Fruit fly (Drosophila melanogaster): Measurements from ENCODE around the gene CAH8.

The CAH8 gene

DNA sequence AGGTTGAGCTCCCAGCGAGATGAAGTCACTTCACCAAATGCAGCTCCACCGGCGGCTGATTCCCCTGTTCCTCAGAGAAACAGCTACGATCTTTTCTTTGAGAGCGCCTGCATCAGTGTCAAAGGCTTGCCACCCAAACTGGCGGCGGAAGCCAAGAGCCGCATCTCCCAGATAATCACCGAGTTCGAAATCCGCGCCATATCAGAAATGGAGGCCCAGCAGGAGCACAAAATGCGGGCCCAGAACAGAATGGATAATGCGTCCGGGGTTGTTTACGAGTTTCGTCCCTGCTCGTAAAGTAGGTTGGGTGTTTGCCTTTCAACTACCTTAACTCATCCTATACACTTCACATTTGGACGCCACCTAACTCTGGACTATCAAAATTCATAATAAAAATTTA lies 7.8 kb downstream of the CAH8 start, which contains the start of gene Gpdh3:
Gene Gpdh3 (plus strand): TSS at position 301 of the 400 bp plus-strand sequence.
- no peak for TF ChIP-seq Ets98B (GFP tag; IDR thresholded peaks at IDR 0.05)
- TF ChIP-seq CG32121 (GFP tag; IDR thresholded peaks at IDR 0.05), result no peak
- no peak for TF ChIP-seq CG13204 (GFP tag; optimal IDR thresholded peaks at IDR 0.05)
- TF ChIP-seq CG15710 (tag; optimal IDR thresholded peaks at IDR 0.05), result no peak
- TF ChIP-seq CG10348 (GFP tag; IDR thresholded peaks at IDR 0.05), result no peak
- TF ChIP-seq rn (GFP tag; IDR thresholded peaks at IDR 0.05), result no peak
- no peak for TF ChIP-seq EcR (GFP tag; optimal IDR thresholded peaks at IDR 0.05)
- no peak for TF ChIP-seq CG8159 (tag; optimal IDR thresholded peaks at IDR 0.05)
- no peak for TF ChIP-seq Pif1B (GFP tag; optimal IDR thresholded peaks at IDR 0.05)
- TF ChIP-seq CG4496 (GFP tag; IDR thresholded peaks at IDR 0.05), result no peak
- TF ChIP-seq CG14655 (GFP tag; optimal IDR thresholded peaks at IDR 0.05), result no peak
- no peak for TF ChIP-seq CG34367 (tag; optimal IDR thresholded peaks at IDR 0.05)
- no peak for TF ChIP-seq fd96Ca (GFP tag; IDR thresholded peaks at IDR 0.05)
- no peak for TF ChIP-seq D1 (tag; optimal IDR thresholded peaks at IDR 0.05)
- no peak for TF ChIP-seq CG9948 (tag; optimal IDR thresholded peaks at IDR 0.05)
- TF ChIP-seq Snoo (tag; optimal IDR thresholded peaks at IDR 0.05), result no peak

- no peak for TF ChIP-seq Pif1B (GFP tag; optimal IDR thresholded peaks at IDR 0.05)
- no peak for TF ChIP-seq CG17806 (tag; optimal IDR thresholded peaks at IDR 0.05)
- no peak for TF ChIP-seq CG14655 (GFP tag; optimal IDR thresholded peaks at IDR 0.05)
- no peak for TF ChIP-seq CG8301 (tag; optimal IDR thresholded peaks at IDR 0.05)
- no peak for TF ChIP-seq CG4496 (GFP tag; IDR thresholded peaks at IDR 0.05)
- TF ChIP-seq CG12605 (GFP tag; IDR thresholded peaks at IDR 0.05), result no peak
- no peak for TF ChIP-seq Ets98B (GFP tag; IDR thresholded peaks at IDR 0.05)
- no peak for TF ChIP-seq Pif1A (GFP tag; optimal IDR thresholded peaks at IDR 0.05)
- TF ChIP-seq Snoo (tag; optimal IDR thresholded peaks at IDR 0.05), result no peak
- no peak for TF ChIP-seq EcR (GFP tag; optimal IDR thresholded peaks at IDR 0.05)
- TF ChIP-seq D1 (tag; optimal IDR thresholded peaks at IDR 0.05), result no peak
- no peak for TF ChIP-seq CG9948 (tag; optimal IDR thresholded peaks at IDR 0.05)
- TF ChIP-seq rn (GFP tag; IDR thresholded peaks at IDR 0.05), result no peak
- TF ChIP-seq CG13204 (GFP tag; optimal IDR thresholded peaks at IDR 0.05), result no peak
- no peak for TF ChIP-seq CG32121 (GFP tag; IDR thresholded peaks at IDR 0.05)
- no peak for TF ChIP-seq CG34367 (tag; optimal IDR thresholded peaks at IDR 0.05)
- no peak for TF ChIP-seq CG10348 (GFP tag; IDR thresholded peaks at IDR 0.05)
- no peak for TF ChIP-seq CG15710 (tag; optimal IDR thresholded peaks at IDR 0.05)
- TF ChIP-seq CG8159 (tag; optimal IDR thresholded peaks at IDR 0.05), result no peak
- TF ChIP-seq fd96Ca (GFP tag; IDR thresholded peaks at IDR 0.05), result no peak
These were observed 8.4 kb downstream of the CAH8 start, which contains the start of gene CG43342 for dm6 chr3R:22381077-22381476. Gene CG43342 (plus strand): TSS chr3R:22381340.

- TF ChIP-seq fd96Ca (GFP tag; IDR thresholded peaks at IDR 0.05), result no peak
- TF ChIP-seq CG13204 (GFP tag; optimal IDR thresholded peaks at IDR 0.05), result no peak
- TF ChIP-seq CG12605 (GFP tag; IDR thresholded peaks at IDR 0.05), result no peak
- TF ChIP-seq CG9948 (tag; optimal IDR thresholded peaks at IDR 0.05), result no peak
- no peak for TF ChIP-seq EcR (GFP tag; optimal IDR thresholded peaks at IDR 0.05)
- TF ChIP-seq CG10348 (GFP tag; IDR thresholded peaks at IDR 0.05), result no peak
- no peak for TF ChIP-seq CG32121 (GFP tag; IDR thresholded peaks at IDR 0.05)
These were observed 9.6 kb downstream of the CAH8 start, which contains the start of gene CG34149 for dm6 chr3R:22379942-22380341. Gene CG34149 (plus strand): TSS chr3R:22380128.

- TF ChIP-seq CG10348 (GFP tag; IDR thresholded peaks at IDR 0.05) (no peak), CG9948 (tag; optimal IDR thresholded peaks at IDR 0.05) (no peak), CG34367 (tag; optimal IDR thresholded peaks at IDR 0.05) (no peak), Pif1B (GFP tag; optimal IDR thresholded peaks at IDR 0.05) (no peak), EcR (GFP tag; optimal IDR thresholded peaks at IDR 0.05) (no peak)
These were observed 13.8 kb downstream of the CAH8 start, which contains the start of gene CG18596 for dm6 chr3R:22375674-22376073. Gene CG18596 (plus strand): TSS chr3R:22375923.

DNA sequence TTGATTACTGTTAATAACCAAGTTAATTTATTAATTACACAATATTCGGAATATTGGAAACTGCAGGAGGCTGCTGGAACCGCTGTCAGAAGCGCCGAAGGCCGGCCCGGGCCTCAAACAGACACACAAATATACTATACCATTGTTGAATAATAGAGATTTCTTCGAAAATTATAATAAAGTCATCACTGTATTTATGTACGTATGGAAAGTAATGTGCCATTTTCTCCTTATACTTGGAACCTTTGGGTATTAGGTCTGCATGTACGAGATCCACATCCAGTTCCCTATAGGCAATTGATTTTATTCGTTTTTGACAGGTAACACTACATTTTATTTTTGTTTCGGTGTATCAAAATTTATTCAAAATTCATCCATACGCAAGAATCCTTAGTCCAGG lies 17.0 kb downstream of the CAH8 start, which contains the start of gene CG7069:
Gene CG7069 (plus strand): TSS at position 301 of the 400 bp plus-strand sequence.
- TF ChIP-seq CG34367 (tag; optimal IDR thresholded peaks at IDR 0.05), result no peak
- TF ChIP-seq fd96Ca (GFP tag; IDR thresholded peaks at IDR 0.05), result no peak
- no peak for TF ChIP-seq EcR (GFP tag; optimal IDR thresholded peaks at IDR 0.05)

DNA sequence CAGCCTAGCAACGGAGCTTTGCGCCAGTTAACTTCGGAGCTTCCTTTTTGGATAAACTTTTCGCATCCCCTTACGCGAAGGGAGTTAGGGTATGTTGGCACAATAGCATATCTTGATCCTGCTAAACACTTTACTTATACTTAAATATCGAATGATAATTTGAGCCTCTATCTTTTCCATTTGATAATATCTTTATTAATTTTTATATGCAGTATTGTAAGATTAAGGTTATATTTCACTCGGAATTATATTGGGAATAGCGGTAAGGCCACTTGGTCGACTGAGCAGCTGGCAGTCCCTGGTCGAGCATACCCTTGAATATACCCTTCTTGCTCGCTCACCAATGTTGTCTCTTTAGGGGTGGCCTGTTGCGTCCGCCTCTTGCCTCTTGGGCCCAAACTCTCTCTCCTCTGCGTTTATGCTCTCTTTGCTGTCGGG lies 20.7 kb downstream of the CAH8 start:
- peak; percentile 72 for TF ChIP-seq CG4496 (GFP tag; IDR thresholded peaks at IDR 0.05)
- peak; percentile 69 for TF ChIP-seq rn (GFP tag; IDR thresholded peaks at IDR 0.05)
- peak; percentile 55 for TF ChIP-seq CG15710 (tag; optimal IDR thresholded peaks at IDR 0.05)
- TF ChIP-seq EcR (GFP tag; optimal IDR thresholded peaks at IDR 0.05), result no peak
- TF ChIP-seq Pif1B (GFP tag; optimal IDR thresholded peaks at IDR 0.05), result peak; percentile 80
- peak; percentile 11 for TF ChIP-seq CG17806 (tag; optimal IDR thresholded peaks at IDR 0.05)
- peak; percentile 32 for TF ChIP-seq CG9948 (tag; optimal IDR thresholded peaks at IDR 0.05)
- peak; percentile 67 for TF ChIP-seq Pif1A (GFP tag; optimal IDR thresholded peaks at IDR 0.05)
- peak; percentile 68 for TF ChIP-seq CG12605 (GFP tag; IDR thresholded peaks at IDR 0.05)
- no peak for TF ChIP-seq CG13204 (GFP tag; optimal IDR thresholded peaks at IDR 0.05)
- peak; percentile 74 for TF ChIP-seq Snoo (tag; optimal IDR thresholded peaks at IDR 0.05)
- TF ChIP-seq CG32121 (GFP tag; IDR thresholded peaks at IDR 0.05), result peak; percentile 64
- TF ChIP-seq CG34367 (tag; optimal IDR thresholded peaks at IDR 0.05), result no peak
- no peak for TF ChIP-seq CG14655 (GFP tag; optimal IDR thresholded peaks at IDR 0.05)
- peak; percentile 11 for TF ChIP-seq CG8301 (tag; optimal IDR thresholded peaks at IDR 0.05)
- TF ChIP-seq fd96Ca (GFP tag; IDR thresholded peaks at IDR 0.05), result peak; percentile 77
- peak; percentile 63 for TF ChIP-seq Ets98B (GFP tag; IDR thresholded peaks at IDR 0.05)

All from whole organism, pupa.